Fruit fly (Drosophila melanogaster) whole organism, embryonic: ENCODE measurements around the gene Kaz-m1.

Experiments
- Atf3 ChIP-seq: fragments of 200-800 bp; sonication (Bioruptor generic); optimal IDR thresholded peaks from 3 replicates; lab custom pipeline; 2016; ENCODE audit warnings: missing biosample characterization, missing genetic modification characterization
- CG10267 ChIP-seq: fragments of 200-800 bp; sonication (Bioruptor generic); optimal IDR thresholded peaks from 2 replicates; lab custom pipeline; 2018; ENCODE audit warnings: missing biosample characterization, mild to moderate bottlenecking, missing genetic modification characterization, moderate library complexity
- CG10321 ChIP-seq: fragments of 200-800 bp; sonication (Bioruptor generic); IDR thresholded peaks from 2 replicates; pipeline ENCODE4 v1.3.6; 2022; ENCODE audit warnings: missing biosample characterization, missing genetic modification characterization
- CG10462 ChIP-seq: fragments of 200-800 bp; sonication (Bioruptor generic); optimal IDR thresholded peaks from 2 replicates; lab custom pipeline; 2016; ENCODE audit warnings: missing biosample characterization, missing genetic modification characterization
- CG11696 ChIP-seq: fragments of 200-800 bp; sonication (Bioruptor generic); IDR thresholded peaks from 2 replicates; pipeline ENCODE4 v1.3.6; 2022; ENCODE audit warnings: missing biosample characterization, missing genetic modification characterization
- CG13287 ChIP-seq: fragments of 200-800 bp; sonication (Bioruptor generic); IDR thresholded peaks from 2 replicates; pipeline ENCODE4 v1.3.6; 2022; ENCODE audit warnings: missing biosample characterization, missing genetic modification characterization; ENCODE audit not compliant: partially characterized antibody
- CG13775 ChIP-seq: fragments of 200-800 bp; sonication (Bioruptor generic); optimal IDR thresholded peaks from 3 replicates; lab custom pipeline; 2017; ENCODE audit warnings: missing biosample characterization, mild to moderate bottlenecking, missing genetic modification characterization
- CG1647 ChIP-seq: fragments of 200-800 bp; sonication (Bioruptor generic); optimal IDR thresholded peaks from 3 replicates; lab custom pipeline; 2016; ENCODE audit warnings: missing biosample characterization, missing genetic modification characterization
- CG16863 ChIP-seq: fragments of 200-800 bp; sonication (Bioruptor generic); optimal IDR thresholded peaks from 3 replicates; lab custom pipeline; 2016; ENCODE audit warnings: missing biosample characterization, missing genetic modification characterization
- CG2129 ChIP-seq: fragments of 200-800 bp; sonication (Bioruptor generic); IDR thresholded peaks from 2 replicates; pipeline ENCODE4 v1.3.6; 2022; ENCODE audit warnings: missing biosample characterization, missing genetic modification characterization; ENCODE audit not compliant: partially characterized antibody
- CG2875 ChIP-seq: fragments of 200-800 bp; sonication (Bioruptor generic); optimal IDR thresholded peaks from 2 replicates; lab custom pipeline; 2017; ENCODE audit warnings: missing biosample characterization, mild to moderate bottlenecking, missing genetic modification characterization, missing genetic modification reagents
- CG30020 ChIP-seq: fragments of 200-800 bp; optimal IDR thresholded peaks from 2 replicates; lab custom pipeline; 2019; ENCODE audit warnings: missing biosample characterization, mild to moderate bottlenecking, missing genetic modification characterization, moderate library complexity
- CG30431 ChIP-seq: fragments of 200-800 bp; sonication (Bioruptor generic); optimal IDR thresholded peaks from 2 replicates; lab custom pipeline; 2017; ENCODE audit warnings: missing biosample characterization, missing genetic modification characterization
- CG31224 ChIP-seq: fragments of 200-800 bp; sonication (Bioruptor generic); IDR thresholded peaks from 2 replicates; pipeline ENCODE4 v1.3.6; 2022; ENCODE audit warnings: missing biosample characterization, missing genetic modification characterization
- CG33213 ChIP-seq: fragments of 200-800 bp; sonication (Bioruptor generic); optimal IDR thresholded peaks from 3 replicates; lab custom pipeline; 2016; ENCODE audit warnings: missing biosample characterization, missing genetic modification characterization
- CG34422 ChIP-seq: fragments of 200-800 bp; sonication (Bioruptor generic); IDR thresholded peaks from 3 replicates; pipeline ENCODE4 v1.3.6; 2022; ENCODE audit warnings: missing biosample characterization, missing genetic modification characterization
- CG7786 ChIP-seq: fragments of 200-800 bp; sonication (Bioruptor generic); optimal IDR thresholded peaks from 2 replicates; lab custom pipeline; 2016; ENCODE audit warnings: missing biosample characterization, missing genetic modification characterization
- CG8478 ChIP-seq: fragments of >200 bp; optimal IDR thresholded peaks from 2 replicates; lab custom pipeline; 2018
- CoRest ChIP-seq: fragments of 200-800 bp; sonication (Bioruptor generic); optimal IDR thresholded peaks from 3 replicates; lab custom pipeline; 2018; ENCODE audit warnings: missing biosample characterization, mild to moderate bottlenecking, missing genetic modification characterization, moderate library complexity
- D19A ChIP-seq: fragments of 200-800 bp; optimal IDR thresholded peaks from 3 replicates; lab custom pipeline; 2019; ENCODE audit warnings: missing biosample characterization, mild to moderate bottlenecking, missing genetic modification characterization, moderate library complexity
- Dad ChIP-seq: fragments of 200-800 bp; sonication (Bioruptor generic); optimal IDR thresholded peaks from 3 replicates; lab custom pipeline; 2016; ENCODE audit warnings: missing biosample characterization, missing genetic modification characterization
- Dfd ChIP-seq, 2 experiments: fragments of >200 bp; optimal IDR thresholded peaks; 2 replicates each; lab custom pipeline; 2017; ENCODE audit warnings: missing biosample characterization in 2 of 2, missing genetic modification characterization in 2 of 2
- Dp ChIP-seq: fragments of 200-800 bp; sonication (Bioruptor generic); optimal IDR thresholded peaks from 2 replicates; lab custom pipeline; 2018; ENCODE audit warnings: missing biosample characterization, mild to moderate bottlenecking, missing genetic modification characterization, moderate library complexity
- Ets65A ChIP-seq: fragments of 200-800 bp; sonication (Bioruptor generic); peaks from one replicate; lab custom pipeline; 2016; ENCODE audit warnings: missing biosample characterization, missing genetic modification characterization
- HLH3B ChIP-seq: fragments of 200-800 bp; sonication (Bioruptor generic); IDR thresholded peaks from 2 replicates; pipeline ENCODE4 v1.3.6; 2022; ENCODE audit warnings: missing biosample characterization, missing genetic modification characterization
- Jarid2 ChIP-seq: fragments of 200-800 bp; sonication (Bioruptor generic); optimal IDR thresholded peaks from 3 replicates; lab custom pipeline; 2017; ENCODE audit warnings: mild to moderate bottlenecking, missing biosample characterization, missing genetic modification reagents, missing genetic modification characterization
- Kr ChIP-seq: fragments of 200-800 bp; sonication (Bioruptor generic); optimal IDR thresholded peaks from 2 replicates; lab custom pipeline; 2017; ENCODE audit warnings: missing biosample characterization, mild to moderate bottlenecking, missing genetic modification characterization
- Opbp ChIP-seq: fragments of 200-800 bp; sonication (Bioruptor generic); IDR thresholded peaks from 3 replicates; pipeline ENCODE4 v1.3.6; 2022; ENCODE audit warnings: missing biosample characterization, missing genetic modification characterization; ENCODE audit not compliant: partially characterized antibody
- Six4 ChIP-seq: fragments of 200-800 bp; sonication (Bioruptor generic); optimal IDR thresholded peaks from 2 replicates; lab custom pipeline; 2016; ENCODE audit warnings: missing biosample characterization, missing genetic modification characterization
- Sox100B ChIP-seq: fragments of 200-800 bp; sonication (Bioruptor generic); optimal IDR thresholded peaks from 3 replicates; lab custom pipeline; 2018; ENCODE audit warnings: missing biosample characterization, mild to moderate bottlenecking, missing genetic modification characterization
- Xrp1 ChIP-seq: fragments of 200-800 bp; sonication (Bioruptor generic); IDR thresholded peaks from 2 replicates; pipeline ENCODE4 v1.3.6; 2022; ENCODE audit warnings: missing biosample characterization, missing genetic modification characterization
- ab ChIP-seq: fragments of 200-800 bp; sonication (Bioruptor generic); optimal IDR thresholded peaks from 2 replicates; lab custom pipeline; 2016; ENCODE audit warnings: missing biosample characterization, missing genetic modification characterization
- az2 ChIP-seq: fragments of 200-800 bp; sonication (Bioruptor generic); optimal IDR thresholded peaks from 3 replicates; lab custom pipeline; 2016; ENCODE audit warnings: missing biosample characterization, missing genetic modification characterization
- crol ChIP-seq: fragments of 200-800 bp; sonication (Bioruptor generic); IDR thresholded peaks from 2 replicates; pipeline ENCODE4 v1.3.6; 2022; ENCODE audit warnings: missing biosample characterization, missing genetic modification characterization
- dmrt99B ChIP-seq: fragments of 200-800 bp; sonication (Bioruptor generic); optimal IDR thresholded peaks from 2 replicates; lab custom pipeline; 2018; ENCODE audit warnings: missing biosample characterization, mild to moderate bottlenecking, missing genetic modification characterization, moderate library complexity
- ewg ChIP-seq: fragments of 200-800 bp; sonication (Bioruptor generic); optimal IDR thresholded peaks from 3 replicates; lab custom pipeline; 2017; ENCODE audit warnings: mild to moderate bottlenecking, missing biosample characterization, missing genetic modification reagents, missing genetic modification characterization
- fd3F ChIP-seq: fragments of 200-800 bp; sonication (Bioruptor generic); optimal IDR thresholded peaks from 2 replicates; lab custom pipeline; 2018; ENCODE audit warnings: missing biosample characterization, mild to moderate bottlenecking, missing genetic modification characterization, moderate library complexity
- gcm2 ChIP-seq: fragments of 200-800 bp; sonication (Bioruptor generic); optimal IDR thresholded peaks from 2 replicates; lab custom pipeline; 2016; ENCODE audit warnings: missing biosample characterization, missing genetic modification characterization
- gfzf ChIP-seq: fragments of 200-800 bp; sonication (Bioruptor generic); optimal IDR thresholded peaks from 2 replicates; lab custom pipeline; 2016; ENCODE audit warnings: missing biosample characterization, mild to moderate bottlenecking, missing genetic modification characterization, moderate library complexity
- grau ChIP-seq: fragments of 200-800 bp; optimal IDR thresholded peaks from 3 replicates; lab custom pipeline; 2019; ENCODE audit warnings: missing biosample characterization, mild to moderate bottlenecking, missing genetic modification characterization, moderate library complexity
- ham ChIP-seq: fragments of 200-800 bp; sonication (Bioruptor generic); IDR thresholded peaks from 2 replicates; pipeline ENCODE4 v1.3.6; 2022; ENCODE audit warnings: missing biosample characterization, missing genetic modification characterization
- jumu ChIP-seq: fragments of 200-800 bp; sonication (Bioruptor generic); optimal IDR thresholded peaks from 3 replicates; lab custom pipeline; 2016; ENCODE audit warnings: missing biosample characterization, missing genetic modification characterization
- lbe ChIP-seq: fragments of 200-800 bp; sonication (Bioruptor generic); optimal IDR thresholded peaks from 2 replicates; lab custom pipeline; 2016; ENCODE audit warnings: missing biosample characterization, mild to moderate bottlenecking, missing genetic modification characterization
- lilli ChIP-seq: fragments of 200-800 bp; sonication (Bioruptor generic); optimal IDR thresholded peaks from 3 replicates; lab custom pipeline; 2016; ENCODE audit warnings: missing biosample characterization, missing genetic modification characterization
- luna ChIP-seq: fragments of 200-800 bp; sonication (Bioruptor generic); optimal IDR thresholded peaks from 2 replicates; lab custom pipeline; 2016; ENCODE audit warnings: missing biosample characterization, missing genetic modification characterization
- mld ChIP-seq: fragments of 200-800 bp; sonication (Bioruptor generic); IDR thresholded peaks from 3 replicates; pipeline ENCODE4 v1.3.6; 2022; ENCODE audit warnings: missing biosample characterization, missing genetic modification characterization; ENCODE audit not compliant: partially characterized antibody
- nom ChIP-seq: fragments of 200-800 bp; sonication (Bioruptor generic); optimal IDR thresholded peaks from 2 replicates; lab custom pipeline; 2017; ENCODE audit warnings: missing biosample characterization, missing genetic modification characterization, mild to moderate bottlenecking, moderate library complexity, missing genetic modification reagents
- repo ChIP-seq: fragments of 200-800 bp; sonication (Bioruptor generic); optimal IDR thresholded peaks from 2 replicates; lab custom pipeline; 2016; ENCODE audit warnings: missing biosample characterization, missing genetic modification characterization
- salm ChIP-seq: fragments of 200-800 bp; sonication (Bioruptor generic); optimal IDR thresholded peaks from 2 replicates; lab custom pipeline; 2018; ENCODE audit warnings: missing biosample characterization, mild to moderate bottlenecking, missing genetic modification characterization
- sd ChIP-seq: fragments of 200-800 bp; sonication (Bioruptor generic); optimal IDR thresholded peaks from 3 replicates; lab custom pipeline; 2018; ENCODE audit warnings: missing biosample characterization, mild to moderate bottlenecking, missing genetic modification characterization, moderate library complexity
- slbo ChIP-seq: fragments of 200-800 bp; sonication (Bioruptor generic); IDR thresholded peaks from 2 replicates; pipeline ENCODE4 v1.3.6; 2022; ENCODE audit warnings: missing biosample characterization, missing genetic modification characterization
- sug ChIP-seq: fragments of 200-800 bp; optimal IDR thresholded peaks from 2 replicates; lab custom pipeline; 2019; ENCODE audit warnings: missing biosample characterization, mild to moderate bottlenecking, missing genetic modification characterization, moderate library complexity
- wdn ChIP-seq: fragments of 200-800 bp; sonication (Bioruptor generic); IDR thresholded peaks from 2 replicates; pipeline ENCODE4 v1.3.6; 2022; ENCODE audit warnings: missing biosample characterization, missing genetic modification characterization

Gene Kaz-m1

DNA sequence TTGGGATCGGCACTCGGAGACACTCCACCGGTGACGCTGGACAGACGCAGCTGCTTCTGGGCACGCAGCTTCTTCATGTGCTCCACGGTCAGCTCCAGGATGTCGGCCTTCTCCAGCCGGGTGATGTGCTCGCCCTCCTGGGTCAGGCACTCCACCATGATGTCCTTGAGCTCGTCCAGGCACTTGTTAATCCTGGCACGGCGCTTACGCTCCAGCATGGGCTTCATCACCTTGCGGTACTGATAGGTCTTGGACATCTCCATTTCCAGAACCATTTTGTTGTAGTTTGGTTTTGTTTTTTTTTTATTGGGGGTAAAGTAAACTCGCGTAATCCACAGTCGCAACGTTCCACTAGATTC is 8.9 kb upstream of the Kaz-m1 start:
- TF ChIP-seq HLH3B (GFP tag; lab: Robert Waterston, UW) (no peak), Kr (GFP tag; lab: Kevin White, UChicago) (no peak), CG30020 (tag; lab: Kevin White, UChicago) (no peak), jumu (GFP tag; lab: Kevin White, UChicago) (peak; percentile 13), ewg (GFP tag; lab: Kevin White, UChicago) (no peak), Sox100B (GFP tag; lab: Kevin White, UChicago) (no peak), Opbp (peak; percentile 49; the same call in 1 of the 3 replicates), Dfd (GFP tag; optimal IDR thresholded peaks at IDR 0.05; lab: Kevin White, UChicago) (no peak), Dp (GFP tag; lab: Kevin White, UChicago) (no peak), CG2875 (peak; percentile 24), wdn (no peak), dmrt99B (no peak), sug (tag; lab: Kevin White, UChicago) (no peak), CG7786 (GFP tag; lab: Kevin White, UChicago) (no peak), CG11696 (GFP tag; lab: Robert Waterston, UW) (no peak), salm (tag; lab: Kevin White, UChicago) (no peak), luna (GFP tag; lab: Kevin White, UChicago) (no peak), nom (GFP tag; lab: Kevin White, UChicago) (no peak), CG30431 (GFP tag; lab: Kevin White, UChicago) (no peak), mld (no peak), Dad (GFP tag; lab: Kevin White, UChicago) (no peak), CG34422 (GFP tag; lab: Robert Waterston, UW) (no peak), CG10462 (GFP tag; lab: Kevin White, UChicago) (no peak), CG2129 (no peak), CG13775 (GFP tag; lab: Kevin White, UChicago) (no peak), CG33213 (GFP tag; lab: Kevin White, UChicago) (peak; percentile 25), CG16863 (GFP tag; lab: Kevin White, UChicago) (no peak), CG10267 (tag; lab: Kevin White, UChicago) (no peak), lilli (GFP tag; lab: Kevin White, UChicago) (peak; percentile 43), Atf3 (GFP tag; lab: Kevin White, UChicago) (no peak), ab (GFP tag; lab: Kevin White, UChicago) (no peak), grau (tag; lab: Kevin White, UChicago) (no peak), sd (tag; lab: Kevin White, UChicago) (no peak), Six4 (no peak), repo (GFP tag; lab: Kevin White, UChicago) (peak; percentile 36), gcm2 (GFP tag; lab: Kevin White, UChicago) (no peak), CG10321 (GFP tag; lab: Robert Waterston, UW) (no peak), Ets65A (GFP tag; lab: Kevin White, UChicago) (peak; percentile 91), D19A (tag; lab: Kevin White, UChicago) (no peak), Jarid2 (no peak), az2 (GFP tag; lab: Kevin White, UChicago) (peak; percentile 11), CG13287 (GFP tag; lab: Robert Waterston, UW) (no peak), crol (no peak), fd3F (no peak), CG31224 (GFP tag; lab: Robert Waterston, UW) (no peak), gfzf (GFP tag; lab: Kevin White, UChicago) (no peak), CoRest (tag; lab: Kevin White, UChicago) (no peak), CG1647 (GFP tag; lab: Kevin White, UChicago) (peak; percentile 15), CG8478 (lab: Kevin White, UChicago) (no peak), ham (GFP tag; lab: Robert Waterston, UW) (no peak), lbe (GFP tag; lab: Kevin White, UChicago) (no peak), slbo (no peak), Xrp1 (GFP tag; lab: Robert Waterston, UW) (0 out of 2 replicates have a peak, but pooled peaks have one; percentile 9)
